Worm (Caenorhabditis elegans): ENCODE measurements around the gene K08B12.3.

K08B12.3 gene

DNA sequence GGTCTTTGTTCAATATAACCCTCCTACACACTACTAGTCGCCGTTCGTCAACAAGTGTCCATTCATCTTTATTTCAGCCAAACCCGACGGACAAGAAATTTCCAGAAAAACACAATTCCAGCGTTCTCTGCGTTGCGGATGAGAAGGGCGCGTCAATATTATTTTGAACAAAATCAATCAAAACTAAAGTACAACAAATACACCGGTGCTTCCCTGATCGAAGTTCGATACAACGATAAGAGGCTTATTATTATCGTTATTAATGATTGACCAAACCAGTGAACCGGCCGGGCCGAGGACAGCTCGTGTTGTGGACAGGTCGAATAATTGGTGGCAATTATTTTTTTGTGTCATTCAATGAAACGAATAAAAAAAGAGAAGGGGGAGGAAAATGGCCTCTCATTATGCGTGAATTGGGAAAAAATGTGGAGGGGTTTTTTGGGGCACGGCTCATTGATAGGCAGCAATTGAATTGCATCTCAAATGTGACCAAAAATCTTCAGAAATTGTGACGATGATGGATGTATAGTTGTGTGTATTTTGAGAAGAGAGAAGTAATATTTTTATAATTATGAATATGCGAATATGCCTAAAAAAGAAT lies 4.2 kb upstream of the K08B12.3 start:
- peak; percentile 36 for TF ChIP-seq pqm-1 (tag; optimal IDR thresholded peaks at IDR 0.05)
- TF ChIP-seq pha-4 (tag; optimal IDR thresholded peaks at IDR 0.05), result peak; percentile 54
- peak; percentile 28 for TF ChIP-seq tbx-2 (tag; optimal IDR thresholded peaks at IDR 0.05)
- TF ChIP-seq unc-39 (tag; optimal IDR thresholded peaks at IDR 0.05), result no peak
- TF ChIP-seq nfya-1 (tag; optimal IDR thresholded peaks at IDR 0.05; ENCODE audit: insufficient read depth), result peak; percentile 31
- no peak for TF ChIP-seq nhr-77 (tag; optimal IDR thresholded peaks at IDR 0.05)
- TF ChIP-seq ama-1 (optimal IDR thresholded peaks at IDR 0.05), result peak; percentile 28
- peak; percentile 92 for TF ChIP-seq egl-5 (tag; optimal IDR thresholded peaks at IDR 0.05)
- peak; percentile 57 for TF ChIP-seq elt-2 (tag; optimal IDR thresholded peaks at IDR 0.05)
- no peak for TF ChIP-seq lsy-12 (tag; optimal IDR thresholded peaks at IDR 0.05)

DNA sequence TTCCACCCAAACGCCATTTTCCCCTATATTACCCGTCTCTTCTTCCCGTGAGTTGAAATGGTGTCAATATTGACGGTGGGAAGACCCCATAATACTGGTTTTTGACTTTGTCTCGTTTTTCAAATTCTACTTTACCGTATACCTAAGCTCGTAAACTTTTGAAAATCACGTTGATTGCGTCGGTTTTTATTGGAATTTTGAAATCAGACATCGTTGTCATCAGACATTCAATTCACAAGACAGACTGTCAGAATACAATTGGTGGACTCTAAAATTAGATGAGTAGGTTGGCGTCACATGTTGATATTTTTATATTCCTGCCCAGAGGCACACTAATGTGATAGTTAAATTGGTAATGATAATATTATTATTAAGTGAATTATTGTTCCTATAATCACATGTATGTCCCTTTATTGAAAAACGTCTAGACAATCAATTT lies 3.1 kb upstream of the K08B12.3 start:
- TF ChIP-seq nhr-76 (tag; optimal IDR thresholded peaks at IDR 0.05), result no peak
- TF ChIP-seq pha-4 (tag; optimal IDR thresholded peaks at IDR 0.05), result peak; percentile 97

DNA sequence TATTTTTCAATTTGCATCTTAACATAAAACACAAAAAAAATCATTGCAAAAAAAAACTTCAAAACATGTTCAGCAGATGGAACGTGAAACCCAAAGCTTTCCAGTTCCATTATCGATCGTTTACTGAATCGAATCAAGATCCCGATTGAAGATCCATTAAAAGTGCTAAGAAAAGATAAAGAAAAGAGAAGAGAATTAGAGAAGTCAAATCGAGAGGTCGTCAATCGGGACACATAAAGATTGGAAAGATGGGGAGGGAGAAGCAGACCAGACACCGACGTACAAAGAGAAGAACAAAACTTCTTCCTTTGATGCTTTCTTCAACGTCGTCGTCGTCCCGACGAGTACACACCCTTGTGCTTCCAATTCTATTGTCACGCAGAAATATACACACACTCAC lies 2.1 kb upstream of the K08B12.3 start:
- peak; percentile 78 for TF ChIP-seq elt-1 (tag; optimal IDR thresholded peaks at IDR 0.05)
- no peak for TF ChIP-seq fkh-10 (GFP tag; optimal IDR thresholded peaks at IDR 0.05)
- TF ChIP-seq mdl-1 (tag; optimal IDR thresholded peaks at IDR 0.05), result no peak
- TF ChIP-seq nhr-25 (tag; optimal IDR thresholded peaks at IDR 0.05), result peak; percentile 38
- TF ChIP-seq ceh-28 (tag; optimal IDR thresholded peaks at IDR 0.05), result peak; percentile 26
- TF ChIP-seq nfya-1 (tag; optimal IDR thresholded peaks at IDR 0.05; ENCODE audit: insufficient read depth), result peak; percentile 19
- TF ChIP-seq nhr-43 (tag; optimal IDR thresholded peaks at IDR 0.05; ENCODE audit: poor library complexity, severe bottlenecking), result no peak
- peak; percentile 53 for TF ChIP-seq egl-5 (tag; optimal IDR thresholded peaks at IDR 0.05)
- peak; percentile 70 for TF ChIP-seq nhr-23 (tag; optimal IDR thresholded peaks at IDR 0.05)

DNA sequence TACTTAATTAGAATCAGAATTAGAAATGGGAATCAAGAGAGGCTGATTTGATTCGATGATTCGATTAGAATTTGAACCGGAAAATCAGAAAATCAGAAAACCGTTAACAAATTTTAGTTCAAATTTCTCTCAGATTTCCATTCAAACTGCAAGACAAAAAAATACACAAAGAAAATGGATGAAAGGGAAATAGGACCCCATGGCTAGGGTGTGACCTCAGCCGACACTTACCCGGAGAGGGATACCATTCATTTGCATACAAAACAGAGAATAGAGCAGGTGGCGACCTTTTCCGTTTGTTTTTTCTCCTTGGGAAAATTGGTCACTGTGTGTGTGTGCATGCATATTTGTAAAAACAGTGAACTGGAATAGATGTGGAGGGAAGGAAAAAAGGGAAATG lies 1.0 kb upstream of the K08B12.3 start:
- TF ChIP-seq nhr-28 (tag; optimal IDR thresholded peaks at IDR 0.05), result no peak
- TF ChIP-seq lsy-12 (tag; optimal IDR thresholded peaks at IDR 0.05), result no peak
- no peak for TF ChIP-seq pqm-1 (tag; optimal IDR thresholded peaks at IDR 0.05)
- no peak for TF ChIP-seq unc-39 (tag; optimal IDR thresholded peaks at IDR 0.05)
- TF ChIP-seq snpc-4 (tag; optimal IDR thresholded peaks at IDR 0.05), result no peak
- TF ChIP-seq hmg-11 (tag; optimal IDR thresholded peaks at IDR 0.05), result no peak
- no peak for TF ChIP-seq nfya-1 (tag; optimal IDR thresholded peaks at IDR 0.05; ENCODE audit: insufficient read depth)

DNA sequence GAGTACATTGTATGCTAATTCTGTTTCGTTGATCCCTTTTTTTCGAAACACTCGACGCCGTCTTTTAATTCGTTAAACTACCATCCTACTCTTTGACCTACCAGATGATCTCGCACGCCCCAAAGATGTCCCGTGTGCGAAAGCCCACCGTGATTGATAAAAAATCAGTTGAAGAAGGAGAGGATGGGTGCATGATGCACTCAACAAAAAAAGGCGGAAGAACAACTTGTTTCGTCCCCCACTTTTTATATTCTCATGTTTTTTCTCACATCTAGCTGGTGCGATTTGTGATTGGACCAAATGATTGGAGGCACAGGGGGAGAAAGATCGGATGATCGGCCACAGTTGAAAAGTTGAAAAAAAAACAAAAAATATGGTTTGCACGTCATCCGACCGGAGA lies 3.4 kb downstream of the K08B12.3 start:
- TF ChIP-seq mml-1 (tag; optimal IDR thresholded peaks at IDR 0.05), result no peak
- no peak for TF ChIP-seq nhr-28 (tag; optimal IDR thresholded peaks at IDR 0.05)
- peak; percentile 77 for TF ChIP-seq nhr-43 (tag; optimal IDR thresholded peaks at IDR 0.05; ENCODE audit: poor library complexity, severe bottlenecking)
- peak; percentile 30 for TF ChIP-seq nhr-23 (tag; optimal IDR thresholded peaks at IDR 0.05)
- peak; percentile 27 for TF ChIP-seq nhr-76 (tag; optimal IDR thresholded peaks at IDR 0.05)
- TF ChIP-seq nhr-237 (tag; optimal IDR thresholded peaks at IDR 0.05), result no peak
- no peak for TF ChIP-seq nhr-12 (tag; optimal IDR thresholded peaks at IDR 0.05)
- TF ChIP-seq ceh-82 (tag; optimal IDR thresholded peaks at IDR 0.05), result no peak
- TF ChIP-seq nhr-25 (tag; optimal IDR thresholded peaks at IDR 0.05), result peak; percentile 42

DNA sequence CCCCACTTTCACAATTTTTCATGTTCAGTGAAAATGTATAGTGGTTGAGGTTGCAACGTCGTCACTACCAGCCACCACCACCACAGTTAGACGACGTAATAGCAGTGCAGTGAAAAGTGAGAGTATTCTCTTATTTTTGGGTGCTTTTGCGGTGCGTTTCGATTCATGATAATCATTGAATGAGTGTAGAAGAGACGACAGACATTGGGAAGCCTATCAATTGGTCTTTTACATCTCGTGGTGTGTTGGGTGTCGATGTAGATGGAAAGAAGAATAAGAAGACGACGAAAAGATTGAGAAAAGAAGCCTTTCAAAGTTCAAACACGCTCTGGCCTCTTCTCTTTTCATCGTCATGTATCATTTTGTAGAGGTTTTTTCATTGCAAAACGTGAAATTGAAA lies 4.9 kb downstream of the K08B12.3 start:
- no peak for TF ChIP-seq ceh-28 (tag; optimal IDR thresholded peaks at IDR 0.05)
- TF ChIP-seq skn-1 (tag; optimal IDR thresholded peaks at IDR 0.05), result no peak
- TF ChIP-seq daf-12 (tag; optimal IDR thresholded peaks at IDR 0.05), result no peak
- TF ChIP-seq lin-15B (tag; optimal IDR thresholded peaks at IDR 0.05), result no peak
- no peak for TF ChIP-seq ceh-82 (tag; optimal IDR thresholded peaks at IDR 0.05)
- no peak for TF ChIP-seq zag-1 (tag; optimal IDR thresholded peaks at IDR 0.05)
- no peak for TF ChIP-seq nhr-12 (tag; optimal IDR thresholded peaks at IDR 0.05)
- TF ChIP-seq R02D3.7 (tag; optimal IDR thresholded peaks at IDR 0.05), result peak; percentile 38
- TF ChIP-seq lsy-12 (tag; optimal IDR thresholded peaks at IDR 0.05), result no peak
- TF ChIP-seq egl-5 (tag; optimal IDR thresholded peaks at IDR 0.05), result no peak
- TF ChIP-seq nhr-67 (tag; optimal IDR thresholded peaks at IDR 0.05), result no peak
- TF ChIP-seq ceh-9 (tag; optimal IDR thresholded peaks at IDR 0.05), result no peak
- no peak for TF ChIP-seq nhr-28 (tag; optimal IDR thresholded peaks at IDR 0.05)
- TF ChIP-seq nhr-11 (tag; optimal IDR thresholded peaks at IDR 0.05), result no peak
- no peak for TF ChIP-seq nhr-76 (tag; optimal IDR thresholded peaks at IDR 0.05)
- no peak for TF ChIP-seq ZK546.5 (tag; optimal IDR thresholded peaks at IDR 0.05)
- TF ChIP-seq nhr-25 (tag; optimal IDR thresholded peaks at IDR 0.05), result peak; percentile 94
- TF ChIP-seq tbx-2 (tag; optimal IDR thresholded peaks at IDR 0.05), result peak; percentile 22
- no peak for TF ChIP-seq eor-1 (tag; optimal IDR thresholded peaks at IDR 0.05)
- peak; percentile 95 for TF ChIP-seq nhr-43 (tag; optimal IDR thresholded peaks at IDR 0.05; ENCODE audit: poor library complexity, severe bottlenecking)
- peak; percentile 31 for TF ChIP-seq mml-1 (tag; optimal IDR thresholded peaks at IDR 0.05)
- peak; percentile 44 for TF ChIP-seq mdl-1 (tag; optimal IDR thresholded peaks at IDR 0.05)
- no peak for TF ChIP-seq ztf-11 (tag; optimal IDR thresholded peaks at IDR 0.05)
- TF ChIP-seq unc-39 (tag; optimal IDR thresholded peaks at IDR 0.05), result no peak
- no peak for TF ChIP-seq lin-39 (tag; optimal IDR thresholded peaks at IDR 0.05)
- TF ChIP-seq nhr-77 (tag; optimal IDR thresholded peaks at IDR 0.05), result no peak
- TF ChIP-seq elt-3 (tag; optimal IDR thresholded peaks at IDR 0.05), result peak in 2 of 3 experiments; percentile 15 to 74
- TF ChIP-seq fkh-2 (tag; optimal IDR thresholded peaks at IDR 0.05), result no peak
- no peak for TF ChIP-seq unc-62 (GFP tag; optimal IDR thresholded peaks at IDR 0.05)

Measured in whole organism, L3 larva.